Worm (Caenorhabditis elegans) whole organism, L2 larva: Measurements from ENCODE around the gene Y39H10B.3.

Source experiments
- F13H6.1 ChIP-seq: sonication (generic microtip); optimal IDR thresholded peaks from 2 replicates; lab custom pipeline; 2016; ENCODE audit warnings: missing genetic modification characterization, missing compliant biosample characterization
- alr-1 ChIP-seq: fragments of 150-350 bp; optimal IDR thresholded peaks from 2 replicates; lab custom pipeline; 2014; ENCODE audit warnings: missing biosample characterization, missing genetic modification characterization
- aly-2 ChIP-seq: fragments of 150-350 bp; optimal IDR thresholded peaks from 2 replicates; lab custom pipeline; 2014; ENCODE audit warnings: missing biosample characterization, missing genetic modification characterization
- ama-1 ChIP-seq: fragments of 150-350 bp; optimal IDR thresholded peaks from 2 replicates; lab custom pipeline; 2018; ENCODE audit warnings: inconsistent platforms
- blmp-1 ChIP-seq: sonication (generic microtip); optimal IDR thresholded peaks from 2 replicates; lab custom pipeline; 2017; ENCODE audit warnings: missing genetic modification characterization, mild to moderate bottlenecking, missing compliant biosample characterization, antibody characterized with exemption, moderate library complexity; ENCODE audit not compliant: insufficient read depth
- ceh-16 ChIP-seq: fragments of 150-350 bp; optimal IDR thresholded peaks from 2 replicates; lab custom pipeline; 2014; ENCODE audit warnings: missing biosample characterization, missing genetic modification characterization
- ceh-82 ChIP-seq: fragments of 150-350 bp; optimal IDR thresholded peaks from 2 replicates; lab custom pipeline; 2014; ENCODE audit warnings: missing biosample characterization, missing genetic modification characterization
- crh-2 ChIP-seq: sonication (generic microtip); optimal IDR thresholded peaks from 2 replicates; lab custom pipeline; 2017; ENCODE audit warnings: missing biosample characterization, missing genetic modification characterization
- egl-27 ChIP-seq: sonication (generic microtip); optimal IDR thresholded peaks from 3 replicates; lab custom pipeline; 2017; ENCODE audit warnings: missing biosample characterization, missing genetic modification reagents, missing genetic modification characterization
- elt-3 ChIP-seq: sonication (generic microtip); optimal IDR thresholded peaks from 2 replicates; lab custom pipeline; 2017; ENCODE audit warnings: missing biosample characterization, missing genetic modification characterization
- lin-11 ChIP-seq: fragments of 150-350 bp; sonication (generic microtip); optimal IDR thresholded peaks from 2 replicates; lab custom pipeline; 2014; ENCODE audit warnings: missing biosample characterization, missing genetic modification characterization, inconsistent platforms, mixed read lengths
- lin-13 ChIP-seq: fragments of 150-350 bp; optimal IDR thresholded peaks from 2 replicates; lab custom pipeline; 2014; ENCODE audit warnings: missing biosample characterization, missing genetic modification reagents, missing genetic modification characterization
- lsy-2 ChIP-seq, 2 experiments: fragments of 150-350 bp in 1 of 2; sonication (generic microtip) in 1 of 2; optimal IDR thresholded peaks; 2 replicates each; lab custom pipeline; 2014 to 2017; ENCODE audit warnings: missing biosample characterization in 2 of 2, missing genetic modification characterization in 2 of 2
- mab-5 ChIP-seq: fragments of 150-350 bp; optimal IDR thresholded peaks from 2 replicates; lab custom pipeline; 2014; ENCODE audit warnings: missing biosample characterization, missing genetic modification characterization
- mbf-1 ChIP-seq: sonication (generic microtip); optimal IDR thresholded peaks from 2 replicates; lab custom pipeline; 2017; ENCODE audit warnings: missing biosample characterization, missing genetic modification characterization
- mdl-1 ChIP-seq, 2 experiments: fragments of 150-350 bp in 1 of 2; sonication (generic microtip) in 1 of 2; optimal IDR thresholded peaks; 2 replicates each; lab custom pipeline; 2017; ENCODE audit warnings: missing biosample characterization in 2 of 2, missing genetic modification characterization in 2 of 2
- nhr-10 ChIP-seq: sonication (generic microtip); optimal IDR thresholded peaks from 2 replicates; lab custom pipeline; 2017; ENCODE audit warnings: missing biosample characterization, missing genetic modification characterization
- nhr-11 ChIP-seq: fragments of 150-350 bp; optimal IDR thresholded peaks from 2 replicates; lab custom pipeline; 2014; ENCODE audit warnings: missing biosample characterization, missing genetic modification characterization
- nhr-12 ChIP-seq: fragments of 150-350 bp; optimal IDR thresholded peaks from 2 replicates; lab custom pipeline; 2014; ENCODE audit warnings: missing biosample characterization, missing genetic modification characterization
- nhr-129 ChIP-seq: fragments of 150-350 bp; optimal IDR thresholded peaks from 2 replicates; lab custom pipeline; 2014; ENCODE audit warnings: missing biosample characterization, missing genetic modification characterization
- nhr-23 ChIP-seq: fragments of 150-350 bp; optimal IDR thresholded peaks from 2 replicates; lab custom pipeline; 2014; ENCODE audit warnings: missing biosample characterization, missing genetic modification reagents, missing genetic modification characterization
- nhr-237 ChIP-seq: fragments of 150-350 bp; optimal IDR thresholded peaks from 2 replicates; lab custom pipeline; 2014; ENCODE audit warnings: missing biosample characterization, missing genetic modification characterization
- nhr-6 ChIP-seq: fragments of 150-350 bp; optimal IDR thresholded peaks from 2 replicates; lab custom pipeline; 2014; ENCODE audit warnings: missing biosample characterization, missing genetic modification characterization
- nhr-77 ChIP-seq: fragments of 150-350 bp; optimal IDR thresholded peaks from 2 replicates; lab custom pipeline; 2014; ENCODE audit warnings: missing biosample characterization, missing genetic modification characterization
- sem-4 ChIP-seq: fragments of 150-350 bp; optimal IDR thresholded peaks from 2 replicates; lab custom pipeline; 2014; ENCODE audit warnings: missing biosample characterization, missing genetic modification reagents, missing genetic modification characterization
- skn-1 ChIP-seq: sonication (generic microtip); optimal IDR thresholded peaks from 2 replicates; lab custom pipeline; 2017; ENCODE audit warnings: missing biosample characterization, missing genetic modification characterization
- sma-3 ChIP-seq: sonication (generic microtip); optimal IDR thresholded peaks from 2 replicates; lab custom pipeline; 2016; ENCODE audit warnings: missing genetic modification reagents, missing genetic modification characterization, missing compliant biosample characterization
- sma-9 ChIP-seq, 2 experiments: fragments of 150-350 bp in 1 of 2; sonication (generic microtip) in 1 of 2; optimal IDR thresholded peaks; 2 replicates each; lab custom pipeline; 2014 to 2016; ENCODE audit warnings: missing genetic modification characterization in 2 of 2, mild to moderate bottlenecking in 1 of 2, missing biosample characterization in 1 of 2, missing compliant biosample characterization in 1 of 2, missing genetic modification reagents in 1 of 2, moderate library complexity in 1 of 2
- snpc-4 ChIP-seq: fragments of 150-350 bp; optimal IDR thresholded peaks from 2 replicates; lab custom pipeline; 2014; ENCODE audit warnings: missing biosample characterization, missing genetic modification characterization
- unc-39 ChIP-seq: fragments of 150-350 bp; optimal IDR thresholded peaks from 2 replicates; lab custom pipeline; 2014; ENCODE audit warnings: missing biosample characterization, missing genetic modification characterization
- unc-55 ChIP-seq: fragments of 150-350 bp; sonication (generic microtip); optimal IDR thresholded peaks from 3 replicates; lab custom pipeline; 2014; ENCODE audit warnings: missing biosample characterization, missing genetic modification reagents, missing genetic modification characterization
- unc-62 ChIP-seq: fragments of 150-350 bp; optimal IDR thresholded peaks from 2 replicates; lab custom pipeline; 2014; ENCODE audit warnings: missing biosample characterization, missing genetic modification reagents, missing genetic modification characterization
- zag-1 ChIP-seq: fragments of 150-350 bp; optimal IDR thresholded peaks from 2 replicates; lab custom pipeline; 2014; ENCODE audit warnings: missing biosample characterization, missing genetic modification characterization
- ztf-1 ChIP-seq: fragments of 200-800 bp; sonication (Bioruptor generic); conservative IDR thresholded peaks from 2 replicates; pipeline ENCODE4 v1.3.6; 2022; ENCODE audit warnings: missing genetic modification characterization, missing compliant biosample characterization

Gene Y39H10B.3

ce11 chrV:3644193-3644693 is 26.4 kb upstream of the Y39H10B.3 start, which contains the start of gene F59B1.8 (continued):
- TF ChIP-seq egl-27 (tag; lab: Kevin White, UChicago) = no peak
- TF ChIP-seq alr-1 (tag; lab: Kevin White, UChicago) = no peak

DNA sequence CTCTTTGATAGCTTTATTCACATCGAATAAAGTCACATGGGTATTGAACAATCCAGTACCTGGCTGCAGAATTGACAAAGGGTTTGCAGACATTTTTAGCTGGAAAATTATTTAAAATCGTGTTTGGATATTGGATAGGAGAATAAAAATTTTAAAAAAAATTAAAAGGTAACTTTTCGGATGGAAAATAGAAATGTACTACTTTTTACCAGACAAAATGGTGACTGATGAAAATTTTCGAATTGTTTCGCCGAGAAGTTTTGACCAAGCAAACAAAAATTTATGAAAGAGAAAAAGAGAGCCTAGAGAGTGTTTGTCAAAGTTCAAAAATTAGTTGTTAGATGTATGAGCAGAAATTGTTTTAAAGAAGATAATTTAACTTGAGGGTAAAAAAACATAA is 22.7 kb upstream of the Y39H10B.3 start, which contains the start of gene F59B1.10:
TSS of gene F59B1.10 (minus strand) at position 101 of the 400 bp plus-strand sequence.
- TF ChIP-seq nhr-6 = no peak
- TF ChIP-seq ama-1 (lab: Kevin White, UChicago) = no peak
- no peak for TF ChIP-seq nhr-129 (tag; lab: Kevin White, UChicago)
- TF ChIP-seq nhr-10 (tag; lab: Kevin White, UChicago) = no peak
- TF ChIP-seq ceh-16 = no peak

DNA sequence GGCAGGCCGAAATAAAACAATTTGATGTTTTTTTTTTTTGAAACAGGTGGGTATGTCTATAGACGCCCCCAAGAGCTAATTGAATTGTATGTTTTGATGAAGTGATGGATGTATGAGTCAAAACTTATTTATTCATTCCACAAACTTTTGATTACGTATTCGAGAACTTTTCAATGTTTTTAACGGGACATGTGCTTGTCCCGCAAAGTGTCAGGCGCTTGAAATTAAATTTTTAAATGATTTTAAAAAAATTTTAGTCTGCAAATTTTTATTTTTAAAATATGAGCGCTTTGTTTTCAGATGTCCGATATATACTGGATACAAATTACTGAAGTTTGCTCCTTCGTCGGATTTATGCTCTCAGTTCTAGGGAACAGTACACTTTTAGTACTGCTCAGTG is 21.1 kb upstream of the Y39H10B.3 start, which contains the start of gene str-114:
TSS of gene str-114 (plus strand) at position 301 of the 400 bp plus-strand sequence.
- TF ChIP-seq unc-39 (tag; lab: Kevin White, UChicago) = no peak
- no peak for TF ChIP-seq sem-4 (tag; lab: Kevin White, UChicago)
- no peak for TF ChIP-seq sma-3
- TF ChIP-seq lin-13 (GFP tag; lab: Kevin White, UChicago) = no peak
- no peak for TF ChIP-seq ama-1 (lab: Kevin White, UChicago)
- TF ChIP-seq zag-1 (tag; lab: Kevin White, UChicago) = no peak
- no peak for TF ChIP-seq nhr-129 (tag; lab: Kevin White, UChicago)
- TF ChIP-seq skn-1 (tag; lab: Kevin White, UChicago) = no peak
- no peak for TF ChIP-seq sma-9 (GFP tag; optimal IDR thresholded peaks at IDR 0.05; lab: Kevin White, UChicago)
- TF ChIP-seq sma-9 (tag; optimal IDR thresholded peaks at IDR 0.05; lab: Kevin White, UChicago) = no peak

DNA sequence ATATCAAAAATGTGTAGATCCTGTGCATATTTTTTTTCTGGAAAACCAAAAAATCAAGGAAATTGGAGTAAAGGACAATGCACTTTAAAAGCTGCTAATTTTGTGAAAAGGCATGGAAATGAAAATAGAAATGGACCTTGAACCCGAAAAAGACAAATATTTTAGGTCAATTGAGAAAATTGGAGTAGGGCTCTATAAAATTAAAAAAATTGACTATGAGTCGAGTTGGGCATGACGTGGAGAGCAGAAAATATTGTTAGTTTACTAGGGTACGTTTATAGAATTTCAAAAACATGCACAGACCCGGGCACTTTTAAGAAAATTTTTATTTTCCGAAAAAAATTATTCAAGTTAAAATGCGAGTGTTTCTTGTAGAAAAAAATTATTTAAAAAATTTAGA is 11.1 kb upstream of the Y39H10B.3 start, which contains the start of gene acr-23:
TSS of gene acr-23 (minus strand) at position 101 of the 400 bp plus-strand sequence.
- TF ChIP-seq ceh-82 (tag; lab: Kevin White, UChicago) (no peak), aly-2 (tag; lab: Kevin White, UChicago) (no peak), sem-4 (tag; lab: Kevin White, UChicago) (no peak), lsy-2 (tag; optimal IDR thresholded peaks at IDR 0.05; lab: Kevin White, UChicago) (no peak), unc-55 (no peak), nhr-6 (no peak), mab-5 (no peak), nhr-237 (no peak), mdl-1 (tag; optimal IDR thresholded peaks at IDR 0.05; lab: Kevin White, UChicago) (no peak), crh-2 (tag; lab: Kevin White, UChicago) (no peak), skn-1 (tag; lab: Kevin White, UChicago) (no peak), ceh-16 (no peak), lin-11 (no peak), nhr-23 (tag; lab: Kevin White, UChicago) (no peak), nhr-10 (tag; lab: Kevin White, UChicago) (no peak)

DNA sequence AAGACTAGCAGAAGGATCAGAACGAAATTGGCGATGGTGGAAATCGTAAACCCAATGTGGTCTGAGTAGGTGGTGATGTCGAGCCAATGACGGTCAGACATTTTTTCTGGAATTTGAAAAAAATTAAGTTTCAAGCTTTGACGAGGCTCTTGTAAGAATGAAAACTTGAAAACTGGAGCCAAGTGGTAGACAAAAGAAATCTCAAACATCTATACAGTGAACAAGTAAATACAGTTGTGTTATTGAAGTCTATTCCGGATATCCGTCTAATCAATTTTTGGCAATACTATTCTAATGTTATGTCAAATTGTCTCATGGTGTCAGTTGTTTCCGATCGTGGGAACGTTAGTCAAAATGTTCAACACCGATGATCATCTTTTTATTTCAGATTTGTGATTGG is 3.7 kb upstream of the Y39H10B.3 start, which contains the start of gene str-113:
TSS of gene str-113 (minus strand) at position 101 of the 400 bp plus-strand sequence.
- TF ChIP-seq F13H6.1 (tag; lab: Kevin White, UChicago) (no peak), blmp-1 (no peak), nhr-11 (no peak), nhr-12 (tag; lab: Kevin White, UChicago) (no peak), nhr-77 (tag; lab: Kevin White, UChicago) (no peak), aly-2 (tag; lab: Kevin White, UChicago) (no peak), sma-9 (GFP tag; optimal IDR thresholded peaks at IDR 0.05; lab: Kevin White, UChicago) (no peak), sma-9 (tag; optimal IDR thresholded peaks at IDR 0.05; lab: Kevin White, UChicago) (no peak), mbf-1 (tag; lab: Kevin White, UChicago) (no peak), nhr-6 (no peak), ceh-82 (tag; lab: Kevin White, UChicago) (no peak), nhr-129 (tag; lab: Kevin White, UChicago) (no peak)

DNA sequence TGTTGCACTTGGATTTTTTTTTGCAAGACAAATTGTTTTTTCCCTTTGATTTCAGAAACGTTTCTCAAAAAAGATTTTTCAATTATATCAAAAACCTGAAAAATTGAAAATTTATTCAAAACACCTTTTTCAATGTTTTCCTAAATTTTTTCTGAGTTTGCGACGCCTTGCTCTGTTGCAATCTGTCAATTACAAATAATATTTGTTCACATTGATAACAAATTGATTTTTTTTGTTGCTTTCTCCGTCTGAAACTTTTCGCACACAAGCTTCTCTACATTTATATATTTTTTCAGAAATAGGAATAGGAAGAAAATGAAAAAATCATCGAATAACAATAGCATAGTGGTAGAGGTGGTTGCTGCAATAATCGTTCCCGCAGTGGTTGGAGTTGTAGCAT is 2.1 kb upstream of the Y39H10B.3 start, which contains the start of gene Y39H10B.2:
TSS of gene Y39H10B.2 (plus strand) at position 301 of the 400 bp plus-strand sequence.
- TF ChIP-seq lsy-2 (tag; optimal IDR thresholded peaks at IDR 0.05; lab: Kevin White, UChicago) = no peak
- no peak for TF ChIP-seq sma-3
- no peak for TF ChIP-seq snpc-4
- TF ChIP-seq nhr-12 (tag; lab: Kevin White, UChicago) = no peak
- no peak for TF ChIP-seq ztf-1 (GFP tag; lab: Robert Waterston, UW)
- no peak for TF ChIP-seq aly-2 (tag; lab: Kevin White, UChicago)
- no peak for TF ChIP-seq unc-62 (GFP tag; lab: Kevin White, UChicago)
- no peak for TF ChIP-seq elt-3 (tag; lab: Kevin White, UChicago)
